Worm (Caenorhabditis elegans) whole organism, mixed stage, embryonic: ENCODE measurements around the gene M163.21.
A peak's percentile ranks its signal among the peaks of the same experiment; 100 is the strongest.

Experiments
- M03D4.4 ChIP-seq: sonication (generic microtip); optimal IDR thresholded peaks from 2 replicates; lab custom pipeline; 2017; ENCODE audit warnings: mild to moderate bottlenecking, missing genetic modification characterization, missing compliant biosample characterization
- bed-3 ChIP-seq: fragments of 200-800 bp; sonication (Bioruptor generic); optimal IDR thresholded peaks from 3 replicates; lab custom pipeline; 2018; ENCODE audit warnings: mild to moderate bottlenecking, missing genetic modification characterization, moderate library complexity, missing compliant biosample characterization
- blmp-1 ChIP-seq: fragments of 150-350 bp; optimal IDR thresholded peaks from 2 replicates; lab custom pipeline; 2014; ENCODE audit warnings: missing biosample characterization, missing genetic modification characterization
- ceh-39 ChIP-seq: fragments of 150-350 bp; optimal IDR thresholded peaks from 2 replicates; lab custom pipeline; 2014; ENCODE audit warnings: missing biosample characterization, missing genetic modification characterization
- ceh-43 ChIP-seq: fragments of 200-800 bp; sonication (Bioruptor generic); optimal IDR thresholded peaks from 2 replicates; lab custom pipeline; 2018; ENCODE audit warnings: mild to moderate bottlenecking, missing genetic modification characterization, moderate library complexity, missing compliant biosample characterization
- ceh-83 ChIP-seq: fragments of 200-800 bp; sonication (Bioruptor generic); optimal IDR thresholded peaks from 2 replicates; lab custom pipeline; 2018; ENCODE audit warnings: mild to moderate bottlenecking, missing genetic modification characterization, missing compliant biosample characterization
- ces-1 ChIP-seq: fragments of 150-350 bp; optimal IDR thresholded peaks from 2 replicates; lab custom pipeline; 2014; ENCODE audit warnings: missing biosample characterization, missing genetic modification reagents, missing genetic modification characterization
- cnd-1 ChIP-seq: fragments of 200-800 bp; sonication (Bioruptor generic); optimal IDR thresholded peaks from 2 replicates; lab custom pipeline; 2018; ENCODE audit warnings: mild to moderate bottlenecking, missing genetic modification characterization, missing compliant biosample characterization
- drap-1 ChIP-seq: fragments of 200-800 bp; sonication (Bioruptor generic); optimal IDR thresholded peaks from 3 replicates; lab custom pipeline; 2018; ENCODE audit warnings: mild to moderate bottlenecking, missing genetic modification characterization, missing compliant biosample characterization
- elt-1 ChIP-seq: sonication (generic microtip); optimal IDR thresholded peaks from 2 replicates; lab custom pipeline; 2017; ENCODE audit warnings: missing genetic modification characterization, mild to moderate bottlenecking, missing compliant biosample characterization, antibody characterized with exemption, moderate library complexity, borderline replicate concordance; ENCODE audit not compliant: insufficient read depth
- elt-3 ChIP-seq: fragments of 150-350 bp; optimal IDR thresholded peaks from 2 replicates; lab custom pipeline; 2014; ENCODE audit warnings: missing biosample characterization, missing genetic modification characterization
- flh-1 ChIP-seq: fragments of 200-800 bp; sonication (Bioruptor generic); optimal IDR thresholded peaks from 2 replicates; lab custom pipeline; 2018; ENCODE audit warnings: mild to moderate bottlenecking, missing genetic modification characterization, moderate library complexity, missing compliant biosample characterization
- ham-2 ChIP-seq: fragments of 200-800 bp; sonication (Bioruptor generic); optimal IDR thresholded peaks from 2 replicates; lab custom pipeline; 2018; ENCODE audit warnings: mild to moderate bottlenecking, missing genetic modification characterization, missing compliant biosample characterization
- hlh-1 ChIP-seq: fragments of 150-350 bp; optimal IDR thresholded peaks from 2 replicates; lab custom pipeline; 2014; ENCODE audit warnings: missing biosample characterization, missing genetic modification reagents, missing genetic modification characterization
- lin-13 ChIP-seq: fragments of 150-350 bp; optimal IDR thresholded peaks from 2 replicates; lab custom pipeline; 2014; ENCODE audit warnings: missing biosample characterization, missing genetic modification characterization
- lin-32 ChIP-seq: fragments of 200-800 bp; sonication (Bioruptor generic); optimal IDR thresholded peaks from 2 replicates; lab custom pipeline; 2018; ENCODE audit warnings: mild to moderate bottlenecking, missing genetic modification characterization, missing compliant biosample characterization
- lsy-2 ChIP-seq: fragments of 150-350 bp; optimal IDR thresholded peaks from 2 replicates; lab custom pipeline; 2014; ENCODE audit warnings: missing biosample characterization, missing genetic modification characterization
- mab-5 ChIP-seq: fragments of 150-350 bp; optimal IDR thresholded peaks from 2 replicates; lab custom pipeline; 2014; ENCODE audit warnings: missing biosample characterization, missing genetic modification characterization
- mep-1 ChIP-seq: fragments of 150-350 bp; optimal IDR thresholded peaks from 2 replicates; lab custom pipeline; 2017; ENCODE audit warnings: missing biosample characterization, missing genetic modification reagents, missing genetic modification characterization, inconsistent platforms
- mls-2 ChIP-seq: sonication (generic microtip); optimal IDR thresholded peaks from 2 replicates; lab custom pipeline; 2016; ENCODE audit warnings: mild to moderate bottlenecking, missing genetic modification characterization, moderate library complexity, missing compliant biosample characterization
- nhr-12 ChIP-seq: fragments of 150-350 bp; optimal IDR thresholded peaks from 2 replicates; lab custom pipeline; 2014; ENCODE audit warnings: missing biosample characterization, missing genetic modification characterization
- nhr-2 ChIP-seq: fragments of 150-350 bp; optimal IDR thresholded peaks from 2 replicates; lab custom pipeline; 2014; ENCODE audit warnings: missing biosample characterization, missing genetic modification characterization
- nhr-237 ChIP-seq: fragments of 150-350 bp; optimal IDR thresholded peaks from 2 replicates; lab custom pipeline; 2014; ENCODE audit warnings: missing biosample characterization, missing genetic modification characterization
- nhr-28 ChIP-seq: fragments of 150-350 bp; optimal IDR thresholded peaks from 2 replicates; lab custom pipeline; 2014; ENCODE audit warnings: missing biosample characterization, missing genetic modification characterization
- nhr-76 ChIP-seq: sonication (generic microtip); optimal IDR thresholded peaks from 2 replicates; lab custom pipeline; 2017; ENCODE audit warnings: missing biosample characterization, missing genetic modification characterization
- pha-4 ChIP-seq: fragments of 150-350 bp; optimal IDR thresholded peaks from 2 replicates; lab custom pipeline; 2018; ENCODE audit warnings: missing biosample characterization, missing genetic modification reagents, missing genetic modification characterization
- sem-2 ChIP-seq: fragments of 200-800 bp; sonication (Bioruptor generic); optimal IDR thresholded peaks from 2 replicates; lab custom pipeline; 2018; ENCODE audit warnings: mild to moderate bottlenecking, missing genetic modification characterization, missing compliant biosample characterization
- snpc-4 ChIP-seq: fragments of 150-350 bp; optimal IDR thresholded peaks from 2 replicates; lab custom pipeline; 2014; ENCODE audit warnings: missing biosample characterization, missing genetic modification characterization
- sptf-1 ChIP-seq: sonication (generic microtip); optimal IDR thresholded peaks from 2 replicates; lab custom pipeline; 2017; ENCODE audit warnings: mild to moderate bottlenecking, missing genetic modification characterization, moderate library complexity, missing compliant biosample characterization
- tbx-8 ChIP-seq: fragments of 200-800 bp; sonication (Bioruptor generic); optimal IDR thresholded peaks from 2 replicates; lab custom pipeline; 2018; ENCODE audit warnings: mild to moderate bottlenecking, missing genetic modification characterization, moderate library complexity, missing compliant biosample characterization
- unc-120 ChIP-seq: sonication (generic microtip); optimal IDR thresholded peaks from 2 replicates; lab custom pipeline; 2017; ENCODE audit warnings: missing genetic modification characterization, missing compliant biosample characterization; ENCODE audit not compliant: poor library complexity, severe bottlenecking
- unc-39 ChIP-seq: fragments of 150-350 bp; optimal IDR thresholded peaks from 2 replicates; lab custom pipeline; 2014; ENCODE audit warnings: missing biosample characterization, missing genetic modification characterization
- unc-62 ChIP-seq: fragments of 150-350 bp; optimal IDR thresholded peaks from 2 replicates; lab custom pipeline; 2014; ENCODE audit warnings: missing biosample characterization, missing genetic modification reagents, missing genetic modification characterization
- zip-8 ChIP-seq: fragments of 150-350 bp; optimal IDR thresholded peaks from 2 replicates; lab custom pipeline; 2014; ENCODE audit warnings: missing biosample characterization, missing genetic modification characterization
- ztf-11 ChIP-seq: fragments of 150-350 bp; optimal IDR thresholded peaks from 2 replicates; lab custom pipeline; 2014; ENCODE audit warnings: missing biosample characterization, missing genetic modification characterization

Gene M163.21

DNA sequence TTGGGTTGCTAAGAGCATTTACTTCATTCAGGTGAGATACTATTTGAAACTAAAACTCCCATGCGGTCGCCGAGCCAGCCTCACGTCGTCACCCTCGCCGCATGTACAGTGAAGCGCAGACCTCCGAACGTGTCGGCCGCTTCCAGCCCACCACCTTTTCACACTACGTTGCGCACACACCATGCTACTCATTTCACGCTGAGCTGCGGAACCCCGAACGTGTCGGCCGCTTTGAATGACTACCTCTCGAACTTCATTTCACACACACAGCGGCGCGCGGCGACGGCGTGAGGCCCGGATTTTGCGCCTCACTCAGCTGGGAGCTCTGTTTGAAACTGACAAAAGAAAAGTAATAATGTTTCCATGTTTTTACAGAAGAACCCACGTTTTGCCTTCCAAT lies 15.0 kb downstream of the M163.21 start:
- TF ChIP-seq nhr-2 (tag; lab: Kevin White, UChicago): no peak
- TF ChIP-seq lin-32 (GFP tag; lab: Kevin White, UChicago): no peak
- TF ChIP-seq mab-5 (tag; lab: Kevin White, UChicago): no peak
- TF ChIP-seq ces-1 (GFP tag; lab: Kevin White, UChicago): no peak
- no peak for TF ChIP-seq nhr-28 (tag; lab: Kevin White, UChicago)
- no peak for TF ChIP-seq lsy-2 (tag; lab: Kevin White, UChicago)
- TF ChIP-seq nhr-12 (tag; lab: Kevin White, UChicago): no peak
- TF ChIP-seq mls-2 (tag; lab: Kevin White, UChicago): no peak
- no peak for TF ChIP-seq ceh-83 (GFP tag; lab: Kevin White, UChicago)
- TF ChIP-seq cnd-1 (tag; lab: Kevin White, UChicago): no peak
- TF ChIP-seq ceh-39: no peak
- no peak for TF ChIP-seq unc-120 (tag; lab: Kevin White, UChicago)
- no peak for TF ChIP-seq elt-3 (tag; lab: Kevin White, UChicago)
- no peak for TF ChIP-seq ztf-11 (tag; lab: Kevin White, UChicago)

DNA sequence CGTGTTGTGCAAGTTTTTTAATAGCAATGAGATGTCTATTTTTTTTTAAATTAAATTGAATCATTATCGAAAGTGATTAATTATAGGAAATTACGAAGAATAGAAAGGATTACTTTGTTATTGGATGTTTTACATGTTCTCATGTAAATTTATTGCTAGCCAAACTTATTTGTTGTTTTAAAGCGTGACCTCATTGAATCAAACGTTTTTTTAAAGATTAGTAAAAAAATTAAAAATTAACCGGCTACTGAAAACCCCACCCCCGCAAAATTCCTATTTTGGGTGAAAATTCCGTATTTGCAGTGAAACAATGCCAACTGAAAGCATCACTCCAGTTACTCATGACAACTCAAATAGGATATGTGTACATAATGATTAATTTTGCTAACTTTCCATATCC lies 18.2 kb downstream of the M163.21 start, which contains the start of gene M163.8:
Gene M163.8, plus strand, starts transcription at position 301 of the 400 bp plus-strand sequence.
- TF ChIP-seq mep-1 (no peak), ham-2 (GFP tag; lab: Kevin White, UChicago) (no peak), nhr-76 (tag; lab: Kevin White, UChicago) (no peak), unc-120 (tag; lab: Kevin White, UChicago) (no peak), ztf-11 (tag; lab: Kevin White, UChicago) (no peak), lin-13 (tag; lab: Kevin White, UChicago) (no peak), nhr-12 (tag; lab: Kevin White, UChicago) (no peak), mab-5 (tag; lab: Kevin White, UChicago) (no peak), blmp-1 (tag; lab: Kevin White, UChicago) (no peak), ceh-83 (GFP tag; lab: Kevin White, UChicago) (no peak), elt-3 (tag; lab: Kevin White, UChicago) (no peak), lsy-2 (tag; lab: Kevin White, UChicago) (no peak), tbx-8 (no peak), pha-4 (no peak)
- TF ChIP-seq, all 35 proteins: peak for 0

DNA sequence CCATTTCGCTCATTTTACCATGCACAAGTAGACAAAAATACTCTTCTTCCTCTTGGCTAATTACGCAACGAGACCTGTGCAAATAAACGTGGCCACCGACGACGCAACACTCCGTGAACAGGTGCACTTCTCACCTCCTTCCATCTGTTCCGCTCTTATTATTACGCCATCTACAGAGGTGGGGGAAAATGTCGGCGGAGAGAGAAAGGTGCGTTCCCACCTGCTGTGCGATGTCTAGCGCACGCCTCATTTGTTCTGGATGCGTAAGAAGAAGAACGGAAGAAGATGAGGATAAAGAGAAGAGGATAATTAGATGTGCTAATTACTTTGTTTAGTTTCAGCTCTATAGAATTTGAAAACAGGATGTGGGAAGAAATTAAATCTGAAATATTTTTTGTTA lies 19.9 kb downstream of the M163.21 start:
- peak; percentile 43 for TF ChIP-seq mep-1
- TF ChIP-seq pha-4: no peak
- no peak for TF ChIP-seq elt-1 (tag; lab: Kevin White, UChicago)
- no peak for TF ChIP-seq lsy-2 (tag; lab: Kevin White, UChicago)
- no peak for TF ChIP-seq tbx-8
- TF ChIP-seq ceh-83 (GFP tag; lab: Kevin White, UChicago): no peak
- TF ChIP-seq mab-5 (tag; lab: Kevin White, UChicago): no peak
- no peak for TF ChIP-seq lin-13 (tag; lab: Kevin White, UChicago)
- TF ChIP-seq nhr-237: no peak
- no peak for TF ChIP-seq blmp-1 (tag; lab: Kevin White, UChicago)
- TF ChIP-seq sptf-1 (tag; lab: Kevin White, UChicago): no peak
- TF ChIP-seq ham-2 (GFP tag; lab: Kevin White, UChicago): no peak
- TF ChIP-seq nhr-12 (tag; lab: Kevin White, UChicago): no peak
- no peak for TF ChIP-seq snpc-4
- no peak for TF ChIP-seq nhr-76 (tag; lab: Kevin White, UChicago)
- TF ChIP-seq nhr-28 (tag; lab: Kevin White, UChicago): no peak
- TF ChIP-seq ces-1 (GFP tag; lab: Kevin White, UChicago): no peak
- TF ChIP-seq ceh-39: peak; percentile 58
- peak; percentile 41 for TF ChIP-seq unc-62 (GFP tag; lab: Kevin White, UChicago)
- TF ChIP-seq ztf-11 (tag; lab: Kevin White, UChicago): peak; percentile 26
- no peak for TF ChIP-seq bed-3
- TF ChIP-seq sem-2 (GFP tag; lab: Kevin White, UChicago): no peak
- TF ChIP-seq cnd-1 (tag; lab: Kevin White, UChicago): peak; percentile 97
- TF ChIP-seq drap-1 (GFP tag; lab: Kevin White, UChicago): no peak
- TF ChIP-seq lin-32 (GFP tag; lab: Kevin White, UChicago): peak; percentile 90
- TF ChIP-seq unc-39: no peak
- TF ChIP-seq unc-120 (tag; lab: Kevin White, UChicago): no peak
- TF ChIP-seq ceh-43 (GFP tag; lab: Kevin White, UChicago): peak; percentile 80
- peak; percentile 92 for TF ChIP-seq nhr-2 (tag; lab: Kevin White, UChicago)
- no peak for TF ChIP-seq flh-1
- TF ChIP-seq mls-2 (tag; lab: Kevin White, UChicago): peak; percentile 67
- TF ChIP-seq hlh-1 (tag; lab: Kevin White, UChicago): peak; percentile 82
- peak; percentile 97 for TF ChIP-seq zip-8
- TF ChIP-seq elt-3 (tag; lab: Kevin White, UChicago): no peak
- TF ChIP-seq M03D4.4 (tag; lab: Kevin White, UChicago): no peak
